Worm (Caenorhabditis elegans): ENCODE results near the gene F32G8.3.

Gene F32G8.3

ce11 chrV:10536808-10537207 is 18.3 kb downstream of the F32G8.3 start (continued):
- TF ChIP-seq daf-16 (GFP tag; optimal IDR thresholded peaks at IDR 0.05), result peak in 1 of 2 experiments; percentile 71
- TF ChIP-seq daf-16 (tag; optimal IDR thresholded peaks at IDR 0.05), result peak; percentile 66
- TF ChIP-seq lin-13 (GFP tag; optimal IDR thresholded peaks at IDR 0.05), result peak; percentile 90
- TF ChIP-seq dmd-9 (GFP tag; IDR thresholded peaks at IDR 0.05), result 0 out of 2 replicates have a peak, but pooled peaks have one; percentile 35
- TF ChIP-seq nhr-25 (tag; optimal IDR thresholded peaks at IDR 0.05; ENCODE audit: borderline replicate concordance, insufficient read depth), result peak; percentile 12

- TF ChIP-seq ama-1 (optimal IDR thresholded peaks at IDR 0.05), result peak; percentile 18
- peak in 1 of 2 experiments; percentile 21 for TF ChIP-seq lsy-2 (tag; optimal IDR thresholded peaks at IDR 0.05)
- TF ChIP-seq ces-1 (GFP tag; optimal IDR thresholded peaks at IDR 0.05), result no peak
- peak; percentile 35 for TF ChIP-seq hlh-11 (tag; optimal IDR thresholded peaks at IDR 0.05)
- peak; percentile 46 for TF ChIP-seq dmd-6 (GFP tag; IDR thresholded peaks at IDR 0.05)
- no peak for TF ChIP-seq mdt-29 (GFP tag; IDR thresholded peaks at IDR 0.05)
- TF ChIP-seq F26F4.8 (GFP tag; conservative IDR thresholded peaks at IDR 0.05), result no peak
- TF ChIP-seq skn-1 (tag; optimal IDR thresholded peaks at IDR 0.05), result no peak
- no peak for TF ChIP-seq ceh-32 (tag; optimal IDR thresholded peaks at IDR 0.05; ENCODE audit: poor library complexity)
- no peak for TF ChIP-seq ceh-44 (GFP tag; IDR thresholded peaks at IDR 0.05)
- no peak for TF ChIP-seq aha-1 (tag)
- no peak for TF ChIP-seq hmg-1.1 (GFP tag; IDR thresholded peaks at IDR 0.05)
- TF ChIP-seq dve-1 (tag; optimal IDR thresholded peaks at IDR 0.05; ENCODE audit: insufficient read depth), result peak; percentile 30
- TF ChIP-seq hif-1 (tag; optimal IDR thresholded peaks at IDR 0.05), result peak in 1 of 2 experiments; percentile 63
- TF ChIP-seq nhr-28 (tag; optimal IDR thresholded peaks at IDR 0.05), result peak; percentile 64
- TF ChIP-seq nhr-77 (tag; optimal IDR thresholded peaks at IDR 0.05), result peak; percentile 54
- TF ChIP-seq hlh-30 (tag; optimal IDR thresholded peaks at IDR 0.05; ENCODE audit: insufficient read depth), result peak; percentile 82
- peak in 1 of 2 experiments; percentile 93 for TF ChIP-seq unc-62 (GFP tag; optimal IDR thresholded peaks at IDR 0.05 in 1 of 2)
- no peak for TF ChIP-seq unc-62 (tag; optimal IDR thresholded peaks at IDR 0.05)
- TF ChIP-seq ceh-20 (GFP tag; IDR thresholded peaks at IDR 0.05), result peak; percentile 20; the same call in 1 of the 2 replicates
- TF ChIP-seq mdl-1 (tag; optimal IDR thresholded peaks at IDR 0.05), result no peak
- TF ChIP-seq vab-7 (GFP tag; IDR thresholded peaks at IDR 0.05), result no peak
- no peak for TF ChIP-seq cey-2 (tag; optimal IDR thresholded peaks at IDR 0.05; ENCODE audit: borderline replicate concordance, insufficient read depth)
Observed at ce11 chrV:10536095-10536691, 18.9 kb downstream of the F32G8.3 start, which contains the start of gene ppm-1.A. Gene ppm-1.A (minus strand): TSS chrV:10536388.

ce11 chrV:10535325-10535724 is 19.8 kb downstream of the F32G8.3 start:
- peak in 1 of 2 experiments; percentile 71 for TF ChIP-seq mdl-1 (tag; optimal IDR thresholded peaks at IDR 0.05)
- TF ChIP-seq hmg-1.1 (GFP tag; IDR thresholded peaks at IDR 0.05), result 0 out of 2 replicates have a peak, but pooled peaks have one; percentile 18
- TF ChIP-seq mxl-3 (GFP tag; optimal IDR thresholded peaks at IDR 0.05), result peak; percentile 19
- TF ChIP-seq dpl-1 (GFP tag; optimal IDR thresholded peaks at IDR 0.05), result peak; percentile 1
- TF ChIP-seq pqm-1 (tag; optimal IDR thresholded peaks at IDR 0.05), result peak; percentile 2
- peak; percentile 55 for TF ChIP-seq nhr-28 (tag; optimal IDR thresholded peaks at IDR 0.05)
- no peak for TF ChIP-seq sdz-12 (GFP tag; optimal IDR thresholded peaks at IDR 0.05)
- peak; percentile 36 for TF ChIP-seq hlh-11 (tag; optimal IDR thresholded peaks at IDR 0.05)
- TF ChIP-seq dmd-6 (GFP tag; IDR thresholded peaks at IDR 0.05), result peak; percentile 37
- TF ChIP-seq madf-9 (GFP tag; conservative IDR thresholded peaks at IDR 0.05), result no peak
- no peak for TF ChIP-seq daf-16 (GFP tag; optimal IDR thresholded peaks at IDR 0.05)
- peak; percentile 39 for TF ChIP-seq daf-16 (tag; optimal IDR thresholded peaks at IDR 0.05)
- 0 out of 2 replicates have a peak, but pooled peaks have one; percentile 26 for TF ChIP-seq egl-43 (GFP tag; IDR thresholded peaks at IDR 0.05)
- peak; percentile 8 for TF ChIP-seq T20F7.1 (GFP tag; optimal IDR thresholded peaks at IDR 0.05)
- TF ChIP-seq lsy-2 (tag; optimal IDR thresholded peaks at IDR 0.05), result peak in 1 of 2 experiments; percentile 48
- 0 out of 2 replicates have a peak, but pooled peaks have one; percentile 34 for TF ChIP-seq F26F4.8 (GFP tag; conservative IDR thresholded peaks at IDR 0.05)
- TF ChIP-seq mes-2 (tag; optimal IDR thresholded peaks at IDR 0.05; ENCODE audit: poor library complexity, severe bottlenecking), result peak; percentile 41
- TF ChIP-seq lin-38 (GFP tag; IDR thresholded peaks at IDR 0.05), result peak; percentile 29
- TF ChIP-seq spr-3 (GFP tag; optimal IDR thresholded peaks at IDR 0.05), result no peak
- no peak for TF ChIP-seq saeg-2 (GFP tag; IDR thresholded peaks at IDR 0.05)
- TF ChIP-seq dve-1 (tag; optimal IDR thresholded peaks at IDR 0.05; ENCODE audit: insufficient read depth), result peak; percentile 61
- TF ChIP-seq D1046.2 (GFP tag; IDR thresholded peaks at IDR 0.05), result no peak
- no peak for TF ChIP-seq nhr-102 (tag; optimal IDR thresholded peaks at IDR 0.05)
- TF ChIP-seq hif-1 (tag; optimal IDR thresholded peaks at IDR 0.05), result peak in 1 of 2 experiments; percentile 14
- TF ChIP-seq lir-3 (tag; optimal IDR thresholded peaks at IDR 0.05), result no peak
- peak; percentile 79 for TF ChIP-seq hlh-30 (tag; optimal IDR thresholded peaks at IDR 0.05; ENCODE audit: insufficient read depth)
